Fruit fly (Drosophila melanogaster) whole organism, pupa: Measurements from ENCODE around the gene eIF2Bepsilon.

Experiments used
- CG12605 ChIP-seq: fragments of 200-800 bp; sonication (Bioruptor generic); IDR thresholded peaks from 2 replicates; pipeline ENCODE4 v1.3.6; 2022; ENCODE audit warnings: missing biosample characterization, missing genetic modification characterization
- CG13204 ChIP-seq: fragments of 200-800 bp; sonication (Bioruptor generic); optimal IDR thresholded peaks from 2 replicates; lab custom pipeline; 2018; ENCODE audit warnings: missing biosample characterization, mild to moderate bottlenecking, missing genetic modification characterization, moderate library complexity
- CG14655 ChIP-seq: fragments of 200-800 bp; sonication (Bioruptor generic); optimal IDR thresholded peaks from 3 replicates; lab custom pipeline; 2017; ENCODE audit warnings: mild to moderate bottlenecking, missing biosample characterization, missing genetic modification reagents, missing genetic modification characterization
- CG15710 ChIP-seq: fragments of 200-800 bp; sonication (Bioruptor generic); optimal IDR thresholded peaks from 2 replicates; lab custom pipeline; 2018; ENCODE audit warnings: missing biosample characterization, mild to moderate bottlenecking, missing genetic modification characterization, moderate library complexity
- CG17806 ChIP-seq: fragments of 200-800 bp; sonication (Bioruptor generic); optimal IDR thresholded peaks from 2 replicates; lab custom pipeline; 2018; ENCODE audit warnings: missing biosample characterization, mild to moderate bottlenecking, missing genetic modification characterization, moderate library complexity
- CG34367 ChIP-seq: fragments of 200-800 bp; sonication (Bioruptor generic); optimal IDR thresholded peaks from 2 replicates; lab custom pipeline; 2018; ENCODE audit warnings: missing biosample characterization, mild to moderate bottlenecking, missing genetic modification characterization
- CG4496 ChIP-seq: fragments of 200-800 bp; sonication (Bioruptor generic); IDR thresholded peaks from 3 replicates; pipeline ENCODE4 v1.3.6; 2022; ENCODE audit warnings: missing biosample characterization, missing genetic modification characterization
- EcR ChIP-seq: fragments of 200-800 bp; sonication (Bioruptor generic); optimal IDR thresholded peaks from 3 replicates; lab custom pipeline; 2019; ENCODE audit warnings: missing biosample characterization, missing genetic modification characterization, mild to moderate bottlenecking, moderate library complexity, missing genetic modification reagents
- Pif1A ChIP-seq: fragments of 200-800 bp; sonication (Bioruptor generic); optimal IDR thresholded peaks from 3 replicates; lab custom pipeline; 2016; ENCODE audit warnings: missing biosample characterization, missing genetic modification characterization
- Snoo ChIP-seq: fragments of 200-800 bp; sonication (Bioruptor generic); optimal IDR thresholded peaks from 3 replicates; lab custom pipeline; 2017; ENCODE audit warnings: missing biosample characterization, mild to moderate bottlenecking, missing genetic modification characterization, inconsistent platforms
- gl ChIP-seq: fragments of 200-800 bp; sonication (Bioruptor generic); optimal IDR thresholded peaks from 2 replicates; lab custom pipeline; 2018; ENCODE audit warnings: missing biosample characterization, mild to moderate bottlenecking, missing genetic modification characterization

dm6 chrX:1945241-1945640, 22.6 kb upstream of the eIF2Bepsilon start:
- no peak for TF ChIP-seq CG15710 (tag; lab: Kevin White, UChicago)
- TF ChIP-seq CG14655 (GFP tag; lab: Kevin White, UChicago) = no peak
- TF ChIP-seq CG17806 (tag; lab: Kevin White, UChicago) = no peak
- no peak for TF ChIP-seq CG34367 (tag; lab: Kevin White, UChicago)
- TF ChIP-seq CG4496 (GFP tag; lab: Robert Waterston, UW) = no peak
- TF ChIP-seq Snoo (tag; lab: Kevin White, UChicago) = no peak
- peak; percentile 95 for TF ChIP-seq EcR
- TF ChIP-seq CG12605 (GFP tag; lab: Robert Waterston, UW) = no peak
- no peak for TF ChIP-seq gl
- TF ChIP-seq Pif1A = no peak
- no peak for TF ChIP-seq CG13204 (GFP tag; lab: Kevin White, UChicago)
